Worm (Caenorhabditis elegans) whole organism, L3 larva: ENCODE results near the gene K03B4.8.

ENCODE experiments used
- R02D3.7 ChIP-seq: fragments of 150-350 bp; optimal IDR thresholded peaks from 2 replicates; lab custom pipeline; 2014; ENCODE audit warnings: missing biosample characterization, missing genetic modification characterization
- ZK546.5 ChIP-seq: sonication (generic microtip); optimal IDR thresholded peaks from 2 replicates; lab custom pipeline; 2017; ENCODE audit warnings: missing biosample characterization, missing genetic modification characterization
- aly-2 ChIP-seq: fragments of 150-350 bp; optimal IDR thresholded peaks from 2 replicates; lab custom pipeline; 2014; ENCODE audit warnings: missing biosample characterization, missing genetic modification characterization
- ama-1 ChIP-seq: fragments of 150-350 bp; optimal IDR thresholded peaks from 2 replicates; lab custom pipeline; 2018
- ceh-16 ChIP-seq: sonication (generic microtip); optimal IDR thresholded peaks from 2 replicates; lab custom pipeline; 2017; ENCODE audit warnings: missing biosample characterization, missing genetic modification characterization
- ceh-28 ChIP-seq: fragments of 150-350 bp; optimal IDR thresholded peaks from 2 replicates; lab custom pipeline; 2014; ENCODE audit warnings: missing biosample characterization, missing genetic modification reagents, missing genetic modification characterization
- ceh-82 ChIP-seq: fragments of 150-350 bp; optimal IDR thresholded peaks from 2 replicates; lab custom pipeline; 2014; ENCODE audit warnings: missing biosample characterization, missing genetic modification characterization
- ceh-9 ChIP-seq: sonication (generic microtip); optimal IDR thresholded peaks from 2 replicates; lab custom pipeline; 2018; ENCODE audit warnings: missing biosample characterization, missing genetic modification characterization
- daf-12 ChIP-seq: fragments of 150-350 bp; optimal IDR thresholded peaks from 2 replicates; lab custom pipeline; 2014; ENCODE audit warnings: missing biosample characterization, missing genetic modification reagents, missing genetic modification characterization
- egl-27 ChIP-seq: sonication (generic microtip); optimal IDR thresholded peaks from 4 replicates; lab custom pipeline; 2017; ENCODE audit warnings: missing biosample characterization, missing genetic modification reagents, missing genetic modification characterization
- egl-5 ChIP-seq: fragments of 150-350 bp; optimal IDR thresholded peaks from 2 replicates; lab custom pipeline; 2017; ENCODE audit warnings: missing biosample characterization, missing genetic modification reagents, missing genetic modification characterization, inconsistent platforms
- elt-1 ChIP-seq: fragments of 150-350 bp; optimal IDR thresholded peaks from 2 replicates; lab custom pipeline; 2014; ENCODE audit warnings: missing biosample characterization, missing genetic modification characterization
- elt-3 ChIP-seq, 3 experiments: fragments of 150-350 bp in 1 of 3; sonication (generic microtip) in 2 of 3; optimal IDR thresholded peaks; 2 replicates in 2 of 3; 4 replicates in 1 of 3; lab custom pipeline; 2014 to 2017; ENCODE audit warnings: missing biosample characterization in 3 of 3, missing genetic modification characterization in 3 of 3
- eor-1 ChIP-seq, 2 experiments: fragments of 150-350 bp; optimal IDR thresholded peaks; 2 replicates each; lab custom pipeline; 2014 to 2018; ENCODE audit warnings: missing biosample characterization in 2 of 2, missing genetic modification characterization in 2 of 2
- fkh-10 ChIP-seq: sonication (generic microtip); optimal IDR thresholded peaks from 2 replicates; lab custom pipeline; 2017; ENCODE audit warnings: missing biosample characterization, missing genetic modification reagents, missing genetic modification characterization
- fkh-2 ChIP-seq: fragments of 150-350 bp; optimal IDR thresholded peaks from 2 replicates; lab custom pipeline; 2014; ENCODE audit warnings: missing biosample characterization, missing genetic modification reagents, missing genetic modification characterization
- fos-1 ChIP-seq: fragments of 150-350 bp; optimal IDR thresholded peaks from 2 replicates; lab custom pipeline; 2014; ENCODE audit warnings: missing biosample characterization, missing genetic modification characterization
- hmg-11 ChIP-seq: sonication (generic microtip); optimal IDR thresholded peaks from 2 replicates; lab custom pipeline; 2016; ENCODE audit warnings: missing genetic modification characterization, missing compliant biosample characterization
- jun-1 ChIP-seq: fragments of 150-350 bp; optimal IDR thresholded peaks from 2 replicates; lab custom pipeline; 2014; ENCODE audit warnings: missing biosample characterization, missing genetic modification reagents, missing genetic modification characterization
- lin-15B ChIP-seq: fragments of 150-350 bp; optimal IDR thresholded peaks from 2 replicates; lab custom pipeline; 2014; ENCODE audit warnings: missing biosample characterization, missing genetic modification characterization
- lin-39 ChIP-seq: fragments of 150-350 bp; optimal IDR thresholded peaks from 2 replicates; lab custom pipeline; 2018; ENCODE audit warnings: missing biosample characterization, missing genetic modification reagents, missing genetic modification characterization
- lsy-12 ChIP-seq: sonication (generic microtip); optimal IDR thresholded peaks from 2 replicates; lab custom pipeline; 2016; ENCODE audit warnings: mild to moderate bottlenecking, missing genetic modification characterization, missing compliant biosample characterization
- mdl-1 ChIP-seq: fragments of 150-350 bp; optimal IDR thresholded peaks from 2 replicates; lab custom pipeline; 2014; ENCODE audit warnings: missing biosample characterization, missing genetic modification characterization
- mml-1 ChIP-seq: fragments of 150-350 bp; sonication (generic microtip); optimal IDR thresholded peaks from 3 replicates; lab custom pipeline; 2014; ENCODE audit warnings: missing biosample characterization, missing genetic modification characterization
- nfya-1 ChIP-seq: sonication (generic microtip); optimal IDR thresholded peaks from 2 replicates; lab custom pipeline; 2017; ENCODE audit warnings: missing genetic modification characterization, mild to moderate bottlenecking, missing compliant biosample characterization, antibody characterized with exemption, moderate library complexity; ENCODE audit not compliant: insufficient read depth
- nhr-11 ChIP-seq: fragments of 150-350 bp; optimal IDR thresholded peaks from 2 replicates; lab custom pipeline; 2014; ENCODE audit warnings: missing biosample characterization, missing genetic modification characterization
- nhr-12 ChIP-seq: fragments of 150-350 bp; optimal IDR thresholded peaks from 2 replicates; lab custom pipeline; 2014; ENCODE audit warnings: missing biosample characterization, missing genetic modification characterization
- nhr-23 ChIP-seq: fragments of 150-350 bp; optimal IDR thresholded peaks from 2 replicates; lab custom pipeline; 2014; ENCODE audit warnings: missing biosample characterization, missing genetic modification reagents, missing genetic modification characterization
- nhr-237 ChIP-seq: fragments of 150-350 bp; optimal IDR thresholded peaks from 2 replicates; lab custom pipeline; 2014; ENCODE audit warnings: missing biosample characterization, missing genetic modification characterization
- nhr-25 ChIP-seq: sonication (generic microtip); optimal IDR thresholded peaks from 2 replicates; lab custom pipeline; 2017; ENCODE audit warnings: missing biosample characterization, missing genetic modification characterization
- nhr-28 ChIP-seq: fragments of 150-350 bp; optimal IDR thresholded peaks from 2 replicates; lab custom pipeline; 2014; ENCODE audit warnings: missing biosample characterization, missing genetic modification characterization
- nhr-43 ChIP-seq: sonication (generic microtip); optimal IDR thresholded peaks from 2 replicates; lab custom pipeline; 2016; ENCODE audit warnings: mild to moderate bottlenecking, missing genetic modification characterization, missing compliant biosample characterization; ENCODE audit not compliant: poor library complexity, severe bottlenecking
- nhr-67 ChIP-seq: fragments of 150-350 bp; optimal IDR thresholded peaks from 2 replicates; lab custom pipeline; 2014; ENCODE audit warnings: missing biosample characterization, missing genetic modification characterization
- nhr-76 ChIP-seq: fragments of 150-350 bp; sonication (generic microtip); optimal IDR thresholded peaks from 5 replicates; lab custom pipeline; 2014; ENCODE audit warnings: missing biosample characterization, missing genetic modification characterization
- nhr-77 ChIP-seq: fragments of 150-350 bp; optimal IDR thresholded peaks from 2 replicates; lab custom pipeline; 2014; ENCODE audit warnings: missing biosample characterization, missing genetic modification characterization
- pqm-1 ChIP-seq: fragments of 150-350 bp; optimal IDR thresholded peaks from 2 replicates; lab custom pipeline; 2017; ENCODE audit warnings: missing biosample characterization, missing genetic modification characterization, inconsistent platforms
- sea-2 ChIP-seq: fragments of 150-350 bp; sonication (generic microtip); optimal IDR thresholded peaks from 4 replicates; lab custom pipeline; 2014; ENCODE audit warnings: missing biosample characterization, missing genetic modification reagents, missing genetic modification characterization
- skn-1 ChIP-seq: fragments of 150-350 bp; optimal IDR thresholded peaks from 2 replicates; lab custom pipeline; 2014; ENCODE audit warnings: missing biosample characterization, missing genetic modification characterization
- snpc-4 ChIP-seq: fragments of 150-350 bp; optimal IDR thresholded peaks from 2 replicates; lab custom pipeline; 2014; ENCODE audit warnings: missing biosample characterization, missing genetic modification characterization
- tbx-2 ChIP-seq: sonication (generic microtip); optimal IDR thresholded peaks from 2 replicates; lab custom pipeline; 2016; ENCODE audit warnings: mild to moderate bottlenecking, missing genetic modification characterization, missing compliant biosample characterization
- unc-39 ChIP-seq: sonication (generic microtip); optimal IDR thresholded peaks from 4 replicates; lab custom pipeline; 2017; ENCODE audit warnings: missing biosample characterization, missing genetic modification characterization
- unc-62 ChIP-seq: fragments of 150-350 bp; sonication (generic microtip); optimal IDR thresholded peaks from 4 replicates; lab custom pipeline; 2014; ENCODE audit warnings: missing biosample characterization, missing genetic modification reagents, missing genetic modification characterization
- zag-1 ChIP-seq: fragments of 150-350 bp; optimal IDR thresholded peaks from 2 replicates; lab custom pipeline; 2014; ENCODE audit warnings: missing biosample characterization, missing genetic modification characterization
- ztf-11 ChIP-seq: fragments of 150-350 bp; optimal IDR thresholded peaks from 2 replicates; lab custom pipeline; 2014; ENCODE audit warnings: missing biosample characterization, missing genetic modification characterization
- ztf-4 ChIP-seq: fragments of 150-350 bp; optimal IDR thresholded peaks from 2 replicates; lab custom pipeline; 2014; ENCODE audit warnings: missing biosample characterization, missing genetic modification characterization

The K03B4.8 gene

ce11 chrV:4689234-4689633 is 14.8 kb upstream of the K03B4.8 start, which contains the start of gene K03B4.1:
TSS of gene K03B4.1 (plus strand) at chrV:4689330.
- no peak for TF ChIP-seq R02D3.7
- TF ChIP-seq nhr-76 (tag; lab: Kevin White, UChicago): no peak
- no peak for TF ChIP-seq ZK546.5 (tag; lab: Kevin White, UChicago)
- TF ChIP-seq nhr-43 (tag; lab: Kevin White, UChicago): no peak
- no peak for TF ChIP-seq zag-1
- no peak for TF ChIP-seq elt-3 (tag; optimal IDR thresholded peaks at IDR 0.05; lab: Kevin White, UChicago)
- no peak for TF ChIP-seq aly-2 (tag; lab: Kevin White, UChicago)
- no peak for TF ChIP-seq nhr-67 (tag; lab: Kevin White, UChicago)
- no peak for TF ChIP-seq egl-27 (tag; lab: Kevin White, UChicago)
- TF ChIP-seq unc-62 (GFP tag; lab: Kevin White, UChicago): no peak
- no peak for TF ChIP-seq fkh-10 (GFP tag; lab: Kevin White, UChicago)
- TF ChIP-seq nhr-11 (tag; lab: Kevin White, UChicago): no peak
- TF ChIP-seq ceh-82 (tag; lab: Kevin White, UChicago): no peak
- TF ChIP-seq tbx-2 (tag; lab: Kevin White, UChicago): no peak
- no peak for TF ChIP-seq elt-1 (tag; lab: Kevin White, UChicago)
- TF ChIP-seq ceh-28 (tag; lab: Kevin White, UChicago): no peak
- no peak for TF ChIP-seq mml-1
- TF ChIP-seq pqm-1 (tag; lab: Kevin White, UChicago): no peak
- TF ChIP-seq, all 47 proteins: peak for 0

DNA sequence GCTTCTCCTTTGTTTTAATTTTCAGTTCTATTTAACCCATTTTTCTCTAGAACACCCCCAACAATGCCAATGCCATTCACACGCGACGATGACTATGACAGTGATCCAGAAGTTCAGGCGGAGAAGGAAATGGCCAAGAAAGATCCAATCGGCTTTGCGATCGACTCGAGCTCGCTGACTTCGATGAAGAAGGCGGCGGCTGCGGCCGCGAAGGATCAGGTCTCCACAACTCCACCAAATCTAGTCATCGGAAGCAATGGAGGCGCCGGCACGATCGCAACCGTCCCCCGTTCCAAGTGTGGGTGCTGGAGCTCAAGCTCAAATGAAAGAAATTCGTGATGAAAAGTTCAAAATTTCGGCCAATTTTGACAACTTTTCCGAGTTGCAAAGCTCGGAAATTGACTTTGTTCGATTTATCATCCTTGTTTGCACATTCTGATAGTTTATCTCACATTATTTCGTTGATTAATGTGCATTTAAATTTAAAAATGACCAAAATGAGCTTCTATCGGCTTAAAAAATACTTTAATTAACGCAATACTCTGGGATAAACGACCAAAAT is 13.6 kb upstream of the K03B4.8 start, which contains the start of gene K03B4.2:
K03B4.2 (plus strand) TSS at position 51 of the 562 bp plus-strand sequence.
- TF ChIP-seq ztf-4 (tag; lab: Kevin White, UChicago): no peak
- peak; percentile 9 for TF ChIP-seq ama-1 (lab: Kevin White, UChicago)

DNA sequence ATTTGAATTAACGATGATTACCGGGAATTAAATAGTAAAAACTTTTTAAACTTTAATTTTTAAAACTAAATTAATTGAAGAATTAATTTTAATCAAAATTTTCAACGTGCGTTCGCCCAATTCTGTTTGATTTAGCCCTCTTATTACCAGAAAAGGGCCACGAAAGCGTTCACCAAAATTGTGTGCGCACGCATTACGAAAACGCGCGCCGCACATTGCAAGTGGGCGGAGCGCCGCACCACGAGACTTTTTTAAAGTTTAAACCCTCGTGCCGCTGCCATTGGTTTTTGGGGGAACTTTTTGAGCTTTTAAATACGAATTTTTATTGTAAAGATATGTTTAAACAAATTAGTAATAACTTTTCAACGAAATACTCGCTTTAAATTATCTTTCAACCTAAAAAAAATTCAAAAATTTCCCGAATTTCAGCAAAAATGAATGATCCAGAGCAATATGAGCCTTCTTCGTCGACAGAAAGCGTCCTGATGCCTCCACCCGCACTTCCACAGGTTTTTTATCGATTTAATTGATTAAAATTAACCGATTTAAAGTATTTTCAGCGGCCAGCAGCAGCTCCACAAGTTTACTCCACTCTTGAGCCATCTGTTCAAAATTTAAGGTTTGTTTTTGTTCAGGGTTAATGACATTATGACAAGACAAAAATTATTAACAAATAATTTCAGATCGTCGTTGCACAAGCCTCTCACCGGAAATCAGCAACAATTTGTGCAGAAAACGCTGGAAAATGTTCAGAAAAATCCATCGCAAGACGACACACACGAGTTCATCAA is 12.5 kb upstream of the K03B4.8 start, which contains the start of gene taf-10:
taf-10 (plus strand) TSS at position 424 of the 791 bp plus-strand sequence.
- TF ChIP-seq lin-39 (tag; lab: Kevin White, UChicago) (peak; percentile 53), mdl-1 (peak; percentile 71), unc-62 (GFP tag; lab: Kevin White, UChicago) (no peak), fkh-2 (tag; lab: Kevin White, UChicago) (no peak), lin-15B (tag; lab: Kevin White, UChicago) (peak; percentile 13), nfya-1 (tag; lab: Kevin White, UChicago) (peak; percentile 77), daf-12 (no peak), nhr-77 (tag; lab: Kevin White, UChicago) (no peak), ceh-16 (tag; lab: Kevin White, UChicago) (no peak), unc-39 (tag; lab: Kevin White, UChicago) (no peak), nhr-43 (tag; lab: Kevin White, UChicago) (peak; percentile 54), nhr-23 (peak; percentile 72), ZK546.5 (tag; lab: Kevin White, UChicago) (no peak), lsy-12 (tag; lab: Kevin White, UChicago) (no peak), zag-1 (no peak), hmg-11 (tag; lab: Kevin White, UChicago) (peak; percentile 71), fkh-10 (GFP tag; lab: Kevin White, UChicago) (no peak), nhr-67 (tag; lab: Kevin White, UChicago) (no peak), snpc-4 (tag; lab: Kevin White, UChicago) (no peak), skn-1 (tag; lab: Kevin White, UChicago) (no peak), nhr-28 (no peak), elt-1 (tag; lab: Kevin White, UChicago) (no peak), ceh-82 (tag; lab: Kevin White, UChicago) (no peak), nhr-25 (peak; percentile 23), ceh-28 (tag; lab: Kevin White, UChicago) (no peak), egl-27 (tag; lab: Kevin White, UChicago) (no peak), mml-1 (no peak), eor-1 (tag; optimal IDR thresholded peaks at IDR 0.05; lab: Kevin White, UChicago) (no peak), ztf-11 (tag; lab: Kevin White, UChicago) (no peak), egl-5 (no peak), elt-3 (tag; optimal IDR thresholded peaks at IDR 0.05; lab: Kevin White, UChicago) (no peak), nhr-11 (tag; lab: Kevin White, UChicago) (no peak), R02D3.7 (no peak), nhr-237 (tag; lab: Kevin White, UChicago) (no peak), ztf-4 (tag; lab: Kevin White, UChicago) (no peak), sea-2 (GFP tag; lab: Kevin White, UChicago) (no peak), jun-1 (tag; lab: Kevin White, UChicago) (no peak), ceh-9 (tag; lab: Kevin White, UChicago) (no peak), tbx-2 (tag; lab: Kevin White, UChicago) (no peak), nhr-12 (tag; lab: Kevin White, UChicago) (no peak), fos-1 (tag; lab: Kevin White, UChicago) (no peak), ama-1 (lab: Kevin White, UChicago) (no peak), aly-2 (tag; lab: Kevin White, UChicago) (no peak)
